Worm (Caenorhabditis elegans) whole organism, late embryonic: ENCODE measurements around the gene B0244.9.

ENCODE experiments used
- C08G9.2 ChIP-seq: sonication (generic microtip); optimal IDR thresholded peaks from 2 replicates; lab custom pipeline; 2016; ENCODE audit warnings: mild to moderate bottlenecking, missing genetic modification characterization, moderate library complexity, missing compliant biosample characterization
- C38D4.7 ChIP-seq: fragments of 200-800 bp; sonication (Bioruptor generic); optimal IDR thresholded peaks from 2 replicates; lab custom pipeline; 2018; ENCODE audit warnings: mild to moderate bottlenecking, missing genetic modification characterization, moderate library complexity, missing compliant biosample characterization
- K02D7.2 ChIP-seq: sonication (generic microtip); optimal IDR thresholded peaks from 2 replicates; lab custom pipeline; 2017; ENCODE audit warnings: mild to moderate bottlenecking, missing genetic modification characterization, missing compliant biosample characterization
- Y22D7AL.16 ChIP-seq: sonication (generic microtip); optimal IDR thresholded peaks from 2 replicates; lab custom pipeline; 2016; ENCODE audit warnings: missing genetic modification characterization, missing compliant biosample characterization
- ceh-18 ChIP-seq: sonication (generic microtip); optimal IDR thresholded peaks from 2 replicates; lab custom pipeline; 2016; ENCODE audit warnings: missing genetic modification characterization, missing compliant biosample characterization
- ceh-2 ChIP-seq: sonication (generic microtip); optimal IDR thresholded peaks from 2 replicates; lab custom pipeline; 2016; ENCODE audit warnings: missing genotype, missing genetic modification characterization, missing compliant biosample characterization
- ceh-22 ChIP-seq: sonication (generic microtip); optimal IDR thresholded peaks from 2 replicates; lab custom pipeline; 2017; ENCODE audit warnings: missing biosample characterization, missing genetic modification characterization
- ceh-30 ChIP-seq: fragments of 150-350 bp; optimal IDR thresholded peaks from 2 replicates; lab custom pipeline; 2014; ENCODE audit warnings: missing biosample characterization, missing genetic modification characterization
- ceh-34 ChIP-seq: sonication (generic microtip); optimal IDR thresholded peaks from 2 replicates; lab custom pipeline; 2016; ENCODE audit warnings: mild to moderate bottlenecking, missing genetic modification characterization, missing compliant biosample characterization
- ceh-45 ChIP-seq: fragments of 200-800 bp; sonication (Bioruptor generic); IDR thresholded peaks from 2 replicates; pipeline ENCODE4 v1.3.6; 2022; ENCODE audit warnings: missing genetic modification reagents, missing genetic modification characterization, missing compliant biosample characterization
- ceh-6 ChIP-seq: fragments of 200-800 bp; sonication (Bioruptor generic); optimal IDR thresholded peaks from 2 replicates; lab custom pipeline; 2018; ENCODE audit warnings: mild to moderate bottlenecking, missing genetic modification characterization, missing compliant biosample characterization
- ceh-9 ChIP-seq: sonication (generic microtip); optimal IDR thresholded peaks from 2 replicates; lab custom pipeline; 2016; ENCODE audit warnings: mild to moderate bottlenecking, missing genetic modification characterization, inconsistent platforms, missing compliant biosample characterization
- dmd-4 ChIP-seq: sonication (generic microtip); optimal IDR thresholded peaks from 2 replicates; lab custom pipeline; 2016; ENCODE audit warnings: borderline replicate concordance, missing genetic modification characterization, missing compliant biosample characterization
- elt-2 ChIP-seq: sonication (generic microtip); optimal IDR thresholded peaks from 2 replicates; lab custom pipeline; 2016; ENCODE audit warnings: missing genetic modification reagents, missing genetic modification characterization, missing compliant biosample characterization
- elt-4 ChIP-seq: sonication (generic microtip); optimal IDR thresholded peaks from 2 replicates; lab custom pipeline; 2016; ENCODE audit warnings: missing genetic modification characterization, missing compliant biosample characterization
- ets-4 ChIP-seq: sonication (generic microtip); optimal IDR thresholded peaks from 2 replicates; lab custom pipeline; 2016; ENCODE audit warnings: missing genetic modification characterization, missing compliant biosample characterization
- eyg-1 ChIP-seq: sonication (generic microtip); optimal IDR thresholded peaks from 2 replicates; lab custom pipeline; 2016; ENCODE audit warnings: missing genotype, missing genetic modification characterization, missing compliant biosample characterization
- fax-1 ChIP-seq: sonication (generic microtip); optimal IDR thresholded peaks from 2 replicates; lab custom pipeline; 2016; ENCODE audit warnings: missing genotype, missing genetic modification characterization, missing compliant biosample characterization
- fkh-6 ChIP-seq: sonication (generic microtip); optimal IDR thresholded peaks from 2 replicates; lab custom pipeline; 2016; ENCODE audit warnings: missing genetic modification characterization, missing compliant biosample characterization
- hlh-13 ChIP-seq: fragments of 200-800 bp; sonication (Bioruptor generic); optimal IDR thresholded peaks from 2 replicates; lab custom pipeline; 2018; ENCODE audit warnings: mild to moderate bottlenecking, missing genetic modification characterization, missing compliant biosample characterization
- hlh-8 ChIP-seq: sonication (generic microtip); optimal IDR thresholded peaks from 2 replicates; lab custom pipeline; 2016; ENCODE audit warnings: missing genotype, missing genetic modification characterization, missing compliant biosample characterization
- lim-6 ChIP-seq: sonication (generic microtip); optimal IDR thresholded peaks from 2 replicates; lab custom pipeline; 2016; ENCODE audit warnings: missing genetic modification characterization, missing compliant biosample characterization
- nfya-1 ChIP-seq: sonication (generic microtip); optimal IDR thresholded peaks from 2 replicates; lab custom pipeline; 2017; ENCODE audit warnings: missing genetic modification characterization, mild to moderate bottlenecking, missing compliant biosample characterization, antibody characterized with exemption, moderate library complexity
- npax-4 ChIP-seq: sonication (generic microtip); optimal IDR thresholded peaks from 2 replicates; lab custom pipeline; 2016; ENCODE audit warnings: missing genetic modification characterization, missing compliant biosample characterization
- odd-2 ChIP-seq: sonication (generic microtip); optimal IDR thresholded peaks from 2 replicates; lab custom pipeline; 2017; ENCODE audit warnings: antibody characterized with exemption, mild to moderate bottlenecking, missing genetic modification characterization, missing compliant biosample characterization
- pag-3 ChIP-seq: sonication (generic microtip); optimal IDR thresholded peaks from 2 replicates; lab custom pipeline; 2016; ENCODE audit warnings: missing compliant biosample characterization, missing genetic modification characterization, borderline replicate concordance
- pat-9 ChIP-seq: fragments of 200-800 bp; sonication (Bioruptor generic); optimal IDR thresholded peaks from 2 replicates; lab custom pipeline; 2018; ENCODE audit warnings: mild to moderate bottlenecking, missing genetic modification characterization, moderate library complexity, missing compliant biosample characterization
- pha-4 ChIP-seq: fragments of 150-350 bp; optimal IDR thresholded peaks from 2 replicates; lab custom pipeline; 2018; ENCODE audit warnings: missing biosample characterization, missing genetic modification reagents, missing genetic modification characterization
- pros-1 ChIP-seq: fragments of 150-350 bp; optimal IDR thresholded peaks from 2 replicates; lab custom pipeline; 2014; ENCODE audit warnings: missing biosample characterization, missing genetic modification reagents, missing genetic modification characterization
- rnt-1 ChIP-seq: sonication (generic microtip); optimal IDR thresholded peaks from 2 replicates; lab custom pipeline; 2016; ENCODE audit warnings: missing genetic modification characterization, missing compliant biosample characterization
- sdc-2 ChIP-seq: sonication (generic microtip); optimal IDR thresholded peaks from 2 replicates; lab custom pipeline; 2016; ENCODE audit warnings: missing genotype, missing genetic modification characterization, missing compliant biosample characterization
- sox-2 ChIP-seq: fragments of 200-800 bp; sonication (Bioruptor generic); IDR thresholded peaks from 2 replicates; pipeline ENCODE4 v1.3.6; 2022; ENCODE audit warnings: missing genetic modification reagents, missing genetic modification characterization, missing compliant biosample characterization
- tbx-2 ChIP-seq: sonication (generic microtip); optimal IDR thresholded peaks from 2 replicates; lab custom pipeline; 2016; ENCODE audit warnings: missing genetic modification characterization, missing compliant biosample characterization
- tbx-7 ChIP-seq: sonication (generic microtip); optimal IDR thresholded peaks from 2 replicates; lab custom pipeline; 2016; ENCODE audit warnings: missing genotype, missing genetic modification characterization, missing compliant biosample characterization
- ttx-3 ChIP-seq: sonication (generic microtip); optimal IDR thresholded peaks from 2 replicates; lab custom pipeline; 2016; ENCODE audit warnings: missing genetic modification reagents, missing genetic modification characterization, missing compliant biosample characterization
- unc-42 ChIP-seq: sonication (generic microtip); optimal IDR thresholded peaks from 2 replicates; lab custom pipeline; 2016; ENCODE audit warnings: missing genotype, missing genetic modification characterization, missing compliant biosample characterization
- zip-5 ChIP-seq: sonication (generic microtip); optimal IDR thresholded peaks from 2 replicates; lab custom pipeline; 2016; ENCODE audit warnings: missing genetic modification characterization, missing compliant biosample characterization

Gene B0244.9

DNA sequence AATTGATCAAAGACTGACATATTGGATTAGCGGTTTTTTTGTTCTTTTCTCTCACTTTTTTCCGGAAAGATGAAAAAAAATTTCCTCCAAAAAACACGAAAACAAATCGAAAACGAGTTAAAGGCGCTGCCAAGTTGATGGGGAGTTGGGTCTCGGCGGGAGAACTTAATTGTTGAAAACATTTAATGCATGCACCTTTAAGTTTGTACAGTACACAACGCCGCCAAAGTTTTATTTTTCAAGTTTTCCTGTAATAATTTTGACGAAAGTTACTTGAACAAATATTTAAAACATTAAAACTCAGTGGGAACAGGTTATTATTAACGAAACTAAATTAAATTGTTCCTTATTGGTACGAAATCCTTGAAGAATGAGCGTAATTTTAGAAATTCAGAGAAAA is 29.3 kb downstream of the B0244.9 start:
- TF ChIP-seq npax-4 (tag; lab: Kevin White, UChicago), result no peak
- no peak for TF ChIP-seq zip-5 (tag; lab: Kevin White, UChicago)
- TF ChIP-seq pros-1 (tag; lab: Kevin White, UChicago), result no peak
- no peak for TF ChIP-seq unc-42
- no peak for TF ChIP-seq pat-9
- no peak for TF ChIP-seq tbx-7
- TF ChIP-seq nfya-1 (tag; lab: Kevin White, UChicago), result no peak
- no peak for TF ChIP-seq Y22D7AL.16 (tag; lab: Kevin White, UChicago)
- no peak for TF ChIP-seq hlh-8 (tag; lab: Kevin White, UChicago)
- no peak for TF ChIP-seq fkh-6 (tag; lab: Kevin White, UChicago)
- no peak for TF ChIP-seq ceh-30 (tag; lab: Kevin White, UChicago)
- TF ChIP-seq ceh-45, result no peak
- TF ChIP-seq ceh-6 (GFP tag; lab: Kevin White, UChicago), result no peak
- no peak for TF ChIP-seq odd-2 (tag; lab: Kevin White, UChicago)
- TF ChIP-seq pha-4 (tag; lab: Kevin White, UChicago), result no peak
- TF ChIP-seq ttx-3 (tag; lab: Kevin White, UChicago), result no peak
- no peak for TF ChIP-seq dmd-4
- TF ChIP-seq C38D4.7 (GFP tag; lab: Kevin White, UChicago), result no peak
- no peak for TF ChIP-seq tbx-2 (tag; lab: Kevin White, UChicago)
- TF ChIP-seq, all 69 proteins: peak for 0

DNA sequence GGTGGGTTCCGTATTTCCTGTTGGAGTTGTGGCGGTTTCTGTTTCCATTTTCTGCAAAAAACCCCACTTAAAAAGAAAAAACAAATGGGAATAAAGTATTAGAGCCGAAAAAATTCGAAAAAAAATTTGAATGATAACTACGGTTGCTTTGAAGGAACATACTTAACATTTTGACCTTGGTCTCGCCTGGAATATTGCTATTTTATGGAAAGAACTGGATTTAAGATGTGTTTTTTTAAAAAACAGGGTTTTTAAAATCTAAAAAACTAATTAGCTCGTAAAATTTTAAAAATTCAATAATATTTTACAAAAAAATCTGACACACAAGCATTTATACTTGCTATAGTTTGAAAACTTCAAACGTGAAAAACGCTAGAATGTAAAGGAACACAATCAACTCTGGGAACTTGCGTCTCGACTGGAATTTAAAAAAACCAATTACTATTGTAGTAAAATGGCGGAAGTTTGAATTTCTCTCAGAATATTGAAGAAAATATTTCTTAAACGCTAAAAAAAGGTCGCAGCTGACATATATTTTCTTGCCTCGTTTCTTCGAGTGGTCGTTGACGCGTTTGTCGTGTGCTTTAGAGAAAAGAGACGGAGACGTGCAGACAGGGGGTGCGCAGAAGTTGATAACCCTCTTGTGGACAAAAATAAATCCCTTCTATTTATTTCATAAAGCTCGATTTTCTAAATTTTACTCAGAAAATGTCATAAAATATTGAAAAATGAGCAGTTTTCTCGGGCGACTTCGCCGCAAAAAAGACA is 32.7 kb downstream of the B0244.9 start, which contains the start of the genes lgg-3 and rgs-5:
Gene lgg-3, minus strand, starts transcription at position 51 of the 768 bp plus-strand sequence.
Gene rgs-5, plus strand, starts transcription at position 593 of the 768 bp plus-strand sequence.
- TF ChIP-seq ets-4, result peak; percentile 2
- no peak for TF ChIP-seq ceh-9 (tag; lab: Kevin White, UChicago)
- TF ChIP-seq unc-42, result peak; percentile 18
- TF ChIP-seq nfya-1 (tag; lab: Kevin White, UChicago), result peak; percentile 21

DNA sequence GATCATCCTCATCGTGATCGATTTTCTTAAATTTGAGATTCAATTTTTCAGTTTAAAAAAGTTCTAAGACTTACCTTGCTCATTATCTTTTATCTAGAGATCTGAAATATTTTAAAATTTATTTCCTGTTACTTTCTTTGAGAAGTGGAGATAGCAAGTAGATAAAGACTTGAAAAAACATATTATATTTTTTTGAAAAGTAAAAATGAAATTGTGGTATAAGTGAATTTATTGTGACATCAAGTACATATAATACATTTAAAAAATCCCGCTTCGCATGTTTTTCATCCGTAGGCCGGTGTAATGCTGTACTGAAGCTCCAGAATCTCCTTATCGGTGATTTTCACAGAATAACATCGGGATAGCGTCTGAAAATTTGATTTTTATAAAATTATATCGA is 33.6 kb downstream of the B0244.9 start, which contains the start of gene B0336.7:
Gene B0336.7, minus strand, starts transcription at position 101 of the 400 bp plus-strand sequence.
- no peak for TF ChIP-seq hlh-13 (GFP tag; lab: Kevin White, UChicago)
- no peak for TF ChIP-seq ceh-2 (tag; lab: Kevin White, UChicago)
- no peak for TF ChIP-seq ceh-18 (tag; lab: Kevin White, UChicago)
- TF ChIP-seq K02D7.2 (tag; lab: Kevin White, UChicago), result no peak
- no peak for TF ChIP-seq elt-2 (tag; lab: Kevin White, UChicago)
- TF ChIP-seq ceh-22, result no peak
- no peak for TF ChIP-seq rnt-1
- TF ChIP-seq fkh-6 (tag; lab: Kevin White, UChicago), result no peak
- TF ChIP-seq zip-5 (tag; lab: Kevin White, UChicago), result no peak
- TF ChIP-seq lim-6 (tag; lab: Kevin White, UChicago), result no peak
- no peak for TF ChIP-seq elt-4 (tag; lab: Kevin White, UChicago)
- no peak for TF ChIP-seq pag-3 (tag; lab: Kevin White, UChicago)
- TF ChIP-seq fax-1 (tag; lab: Kevin White, UChicago), result no peak
- no peak for TF ChIP-seq eyg-1
- no peak for TF ChIP-seq ceh-34 (tag; lab: Kevin White, UChicago)
- TF ChIP-seq ceh-6 (GFP tag; lab: Kevin White, UChicago), result no peak
- TF ChIP-seq sox-2, result no peak
- TF ChIP-seq sdc-2 (tag; lab: Kevin White, UChicago), result no peak
- TF ChIP-seq, all 69 proteins: peak for 0

DNA sequence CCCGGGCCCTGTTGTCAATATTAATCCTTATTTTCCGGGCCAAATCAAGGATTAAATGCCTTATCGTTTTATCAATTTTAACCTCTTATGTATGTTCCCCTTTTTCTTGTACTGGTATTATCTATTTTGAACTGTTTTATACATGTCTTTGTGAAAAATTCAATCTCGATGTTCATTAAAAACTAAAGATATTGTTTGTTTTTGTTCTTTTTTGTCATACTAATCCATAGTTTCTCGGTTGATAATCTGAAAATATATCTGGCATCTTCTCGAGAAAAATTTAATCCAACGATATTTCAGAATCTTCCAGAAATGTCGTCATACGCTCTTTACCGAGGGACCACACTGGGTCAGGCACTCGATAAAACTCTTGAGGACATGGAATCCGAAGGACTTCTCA is 37.1 kb downstream of the B0244.9 start, which contains the start of gene B0336.13:
Gene B0336.13, plus strand, starts transcription at position 301 of the 400 bp plus-strand sequence.
- TF ChIP-seq C08G9.2 (tag; lab: Kevin White, UChicago), result no peak
- TF ChIP-seq ceh-18 (tag; lab: Kevin White, UChicago), result no peak
